Worm (Caenorhabditis elegans): Measurements from ENCODE around the gene F59A7.12.

F59A7.12 gene

ce11 chrV:2029877-2030276 is at the start of gene F59A7.12:
F59A7.12 (plus strand) TSS chrV:2030177.
- TF ChIP-seq T22C8.4 (GFP tag; IDR thresholded peaks at IDR 0.05) (no peak), klf-2 (GFP tag; conservative IDR thresholded peaks at IDR 0.05) (no peak), tab-1 (GFP tag; IDR thresholded peaks at IDR 0.05) (no peak), flt-1 (GFP tag; IDR thresholded peaks at IDR 0.05) (no peak), cog-1 (tag; optimal IDR thresholded peaks at IDR 0.05) (no peak), med-1 (GFP tag; optimal IDR thresholded peaks at IDR 0.05; ENCODE audit: insufficient read depth) (no peak), ztf-29 (GFP tag; IDR thresholded peaks at IDR 0.05) (no peak), ztf-23 (GFP tag; IDR thresholded peaks at IDR 0.05) (no peak), ref-1 (GFP tag; conservative IDR thresholded peaks at IDR 0.05) (no peak)

ce11 chrV:1986954-1987353 is 43.0 kb upstream of the F59A7.12 start, which contains the start of gene T08B1.1:
T08B1.1 (minus strand) TSS chrV:1987045.
- TF ChIP-seq ref-1 (GFP tag; conservative IDR thresholded peaks at IDR 0.05) (no peak), klf-2 (GFP tag; conservative IDR thresholded peaks at IDR 0.05) (no peak), ztf-23 (GFP tag; IDR thresholded peaks at IDR 0.05) (no peak), med-1 (GFP tag; optimal IDR thresholded peaks at IDR 0.05; ENCODE audit: insufficient read depth) (no peak), T22C8.4 (GFP tag; IDR thresholded peaks at IDR 0.05) (no peak), ztf-29 (GFP tag; IDR thresholded peaks at IDR 0.05) (no peak), flt-1 (GFP tag; IDR thresholded peaks at IDR 0.05) (no peak), tab-1 (GFP tag; IDR thresholded peaks at IDR 0.05) (no peak)

- no peak for TF ChIP-seq tab-1 (GFP tag; IDR thresholded peaks at IDR 0.05)
- no peak for TF ChIP-seq klf-2 (GFP tag; conservative IDR thresholded peaks at IDR 0.05)
- TF ChIP-seq ztf-29 (GFP tag; IDR thresholded peaks at IDR 0.05), result no peak
- no peak for TF ChIP-seq ztf-23 (GFP tag; IDR thresholded peaks at IDR 0.05)
- no peak for TF ChIP-seq flt-1 (GFP tag; IDR thresholded peaks at IDR 0.05)
- no peak for TF ChIP-seq T22C8.4 (GFP tag; IDR thresholded peaks at IDR 0.05)
- TF ChIP-seq cog-1 (tag; optimal IDR thresholded peaks at IDR 0.05), result no peak
- TF ChIP-seq med-1 (GFP tag; optimal IDR thresholded peaks at IDR 0.05; ENCODE audit: insufficient read depth), result no peak
- TF ChIP-seq ref-1 (GFP tag; conservative IDR thresholded peaks at IDR 0.05), result no peak
Observed at ce11 chrV:1989220-1989619, 40.8 kb upstream of the F59A7.12 start.

ce11 chrV:1991381-1991780 is 38.6 kb upstream of the F59A7.12 start:
- no peak for TF ChIP-seq ztf-23 (GFP tag; IDR thresholded peaks at IDR 0.05)
- no peak for TF ChIP-seq ref-1 (GFP tag; conservative IDR thresholded peaks at IDR 0.05)
- no peak for TF ChIP-seq med-1 (GFP tag; optimal IDR thresholded peaks at IDR 0.05; ENCODE audit: insufficient read depth)
- no peak for TF ChIP-seq ztf-29 (GFP tag; IDR thresholded peaks at IDR 0.05)

ce11 chrV:1992515-1992968 is 37.4 kb upstream of the F59A7.12 start, which contains the start of gene tnt-4:
tnt-4 (minus strand) TSS chrV:1992918.
- no peak for TF ChIP-seq ref-1 (GFP tag; conservative IDR thresholded peaks at IDR 0.05)
- no peak for TF ChIP-seq med-1 (GFP tag; optimal IDR thresholded peaks at IDR 0.05; ENCODE audit: insufficient read depth)
- TF ChIP-seq flt-1 (GFP tag; IDR thresholded peaks at IDR 0.05), result no peak
- TF ChIP-seq tab-1 (GFP tag; IDR thresholded peaks at IDR 0.05), result no peak
- TF ChIP-seq ztf-29 (GFP tag; IDR thresholded peaks at IDR 0.05), result no peak
- TF ChIP-seq klf-2 (GFP tag; conservative IDR thresholded peaks at IDR 0.05), result no peak
- TF ChIP-seq T22C8.4 (GFP tag; IDR thresholded peaks at IDR 0.05), result no peak
- TF ChIP-seq ztf-23 (GFP tag; IDR thresholded peaks at IDR 0.05), result no peak
- TF ChIP-seq cog-1 (tag; optimal IDR thresholded peaks at IDR 0.05), result no peak

ce11 chrV:1998358-1998757 is 31.6 kb upstream of the F59A7.12 start:
- no peak for TF ChIP-seq ztf-23 (GFP tag; IDR thresholded peaks at IDR 0.05)
- no peak for TF ChIP-seq flt-1 (GFP tag; IDR thresholded peaks at IDR 0.05)
- TF ChIP-seq cog-1 (tag; optimal IDR thresholded peaks at IDR 0.05), result no peak
- TF ChIP-seq T22C8.4 (GFP tag; IDR thresholded peaks at IDR 0.05), result no peak
- no peak for TF ChIP-seq med-1 (GFP tag; optimal IDR thresholded peaks at IDR 0.05; ENCODE audit: insufficient read depth)
- no peak for TF ChIP-seq ref-1 (GFP tag; conservative IDR thresholded peaks at IDR 0.05)
- no peak for TF ChIP-seq ztf-29 (GFP tag; IDR thresholded peaks at IDR 0.05)
- TF ChIP-seq tab-1 (GFP tag; IDR thresholded peaks at IDR 0.05), result no peak
- TF ChIP-seq klf-2 (GFP tag; conservative IDR thresholded peaks at IDR 0.05), result no peak

- no peak for TF ChIP-seq flt-1 (GFP tag; IDR thresholded peaks at IDR 0.05)
- no peak for TF ChIP-seq tab-1 (GFP tag; IDR thresholded peaks at IDR 0.05)
- TF ChIP-seq ztf-29 (GFP tag; IDR thresholded peaks at IDR 0.05), result no peak
- no peak for TF ChIP-seq med-1 (GFP tag; optimal IDR thresholded peaks at IDR 0.05; ENCODE audit: insufficient read depth)
- no peak for TF ChIP-seq ztf-23 (GFP tag; IDR thresholded peaks at IDR 0.05)
- TF ChIP-seq cog-1 (tag; optimal IDR thresholded peaks at IDR 0.05), result no peak
- no peak for TF ChIP-seq klf-2 (GFP tag; conservative IDR thresholded peaks at IDR 0.05)
- TF ChIP-seq ref-1 (GFP tag; conservative IDR thresholded peaks at IDR 0.05), result no peak
- TF ChIP-seq T22C8.4 (GFP tag; IDR thresholded peaks at IDR 0.05), result no peak
Observed at ce11 chrV:1999531-2000094, 30.4 kb upstream of the F59A7.12 start, which contains the start of gene alh-5. alh-5 (minus strand) TSS chrV:1999581.

ce11 chrV:2004229-2004628 is 25.7 kb upstream of the F59A7.12 start, which contains the start of gene clec-206:
clec-206 (minus strand) TSS chrV:2004329.
- TF ChIP-seq ztf-29 (GFP tag; IDR thresholded peaks at IDR 0.05) (no peak), cog-1 (tag; optimal IDR thresholded peaks at IDR 0.05) (no peak), T22C8.4 (GFP tag; IDR thresholded peaks at IDR 0.05) (no peak), klf-2 (GFP tag; conservative IDR thresholded peaks at IDR 0.05) (no peak), flt-1 (GFP tag; IDR thresholded peaks at IDR 0.05) (no peak), ztf-23 (GFP tag; IDR thresholded peaks at IDR 0.05) (no peak), ref-1 (GFP tag; conservative IDR thresholded peaks at IDR 0.05) (no peak), tab-1 (GFP tag; IDR thresholded peaks at IDR 0.05) (no peak), med-1 (GFP tag; optimal IDR thresholded peaks at IDR 0.05; ENCODE audit: insufficient read depth) (no peak)

ce11 chrV:2004659-2005058 is 25.3 kb upstream of the F59A7.12 start, which contains the start of gene cysl-4:
cysl-4 (plus strand) TSS chrV:2004959.
- TF ChIP-seq klf-2 (GFP tag; conservative IDR thresholded peaks at IDR 0.05) (no peak), ref-1 (GFP tag; conservative IDR thresholded peaks at IDR 0.05) (no peak), ztf-23 (GFP tag; IDR thresholded peaks at IDR 0.05) (no peak), T22C8.4 (GFP tag; IDR thresholded peaks at IDR 0.05) (no peak), ztf-29 (GFP tag; IDR thresholded peaks at IDR 0.05) (no peak), tab-1 (GFP tag; IDR thresholded peaks at IDR 0.05) (no peak)
